Worm (Caenorhabditis elegans) whole organism, mixed stage, embryonic: Measurements from ENCODE around the gene mrpl-18.

ENCODE experiments used
- M03D4.4 ChIP-seq: sonication (generic microtip); optimal IDR thresholded peaks from 2 replicates; lab custom pipeline; 2017; ENCODE audit warnings: mild to moderate bottlenecking, missing genetic modification characterization, missing compliant biosample characterization
- bed-3 ChIP-seq: fragments of 200-800 bp; sonication (Bioruptor generic); optimal IDR thresholded peaks from 3 replicates; lab custom pipeline; 2018; ENCODE audit warnings: mild to moderate bottlenecking, missing genetic modification characterization, moderate library complexity, missing compliant biosample characterization
- blmp-1 ChIP-seq: fragments of 150-350 bp; optimal IDR thresholded peaks from 2 replicates; lab custom pipeline; 2014; ENCODE audit warnings: missing biosample characterization, missing genetic modification characterization
- ceh-39 ChIP-seq: fragments of 150-350 bp; optimal IDR thresholded peaks from 2 replicates; lab custom pipeline; 2014; ENCODE audit warnings: missing biosample characterization, missing genetic modification characterization
- ceh-43 ChIP-seq: fragments of 200-800 bp; sonication (Bioruptor generic); optimal IDR thresholded peaks from 2 replicates; lab custom pipeline; 2018; ENCODE audit warnings: mild to moderate bottlenecking, missing genetic modification characterization, moderate library complexity, missing compliant biosample characterization
- ceh-83 ChIP-seq: fragments of 200-800 bp; sonication (Bioruptor generic); optimal IDR thresholded peaks from 2 replicates; lab custom pipeline; 2018; ENCODE audit warnings: mild to moderate bottlenecking, missing genetic modification characterization, missing compliant biosample characterization
- ces-1 ChIP-seq: fragments of 150-350 bp; optimal IDR thresholded peaks from 2 replicates; lab custom pipeline; 2014; ENCODE audit warnings: missing biosample characterization, missing genetic modification reagents, missing genetic modification characterization
- cnd-1 ChIP-seq: fragments of 200-800 bp; sonication (Bioruptor generic); optimal IDR thresholded peaks from 2 replicates; lab custom pipeline; 2018; ENCODE audit warnings: mild to moderate bottlenecking, missing genetic modification characterization, missing compliant biosample characterization
- drap-1 ChIP-seq: fragments of 200-800 bp; sonication (Bioruptor generic); optimal IDR thresholded peaks from 3 replicates; lab custom pipeline; 2018; ENCODE audit warnings: mild to moderate bottlenecking, missing genetic modification characterization, missing compliant biosample characterization
- elt-1 ChIP-seq: sonication (generic microtip); optimal IDR thresholded peaks from 2 replicates; lab custom pipeline; 2017; ENCODE audit warnings: missing genetic modification characterization, mild to moderate bottlenecking, missing compliant biosample characterization, antibody characterized with exemption, moderate library complexity, borderline replicate concordance; ENCODE audit not compliant: insufficient read depth
- elt-3 ChIP-seq: fragments of 150-350 bp; optimal IDR thresholded peaks from 2 replicates; lab custom pipeline; 2014; ENCODE audit warnings: missing biosample characterization, missing genetic modification characterization
- flh-1 ChIP-seq: fragments of 200-800 bp; sonication (Bioruptor generic); optimal IDR thresholded peaks from 2 replicates; lab custom pipeline; 2018; ENCODE audit warnings: mild to moderate bottlenecking, missing genetic modification characterization, moderate library complexity, missing compliant biosample characterization
- ham-2 ChIP-seq: fragments of 200-800 bp; sonication (Bioruptor generic); optimal IDR thresholded peaks from 2 replicates; lab custom pipeline; 2018; ENCODE audit warnings: mild to moderate bottlenecking, missing genetic modification characterization, missing compliant biosample characterization
- hlh-1 ChIP-seq: fragments of 150-350 bp; optimal IDR thresholded peaks from 2 replicates; lab custom pipeline; 2014; ENCODE audit warnings: missing biosample characterization, missing genetic modification reagents, missing genetic modification characterization
- lin-13 ChIP-seq: fragments of 150-350 bp; optimal IDR thresholded peaks from 2 replicates; lab custom pipeline; 2014; ENCODE audit warnings: missing biosample characterization, missing genetic modification characterization
- lin-32 ChIP-seq: fragments of 200-800 bp; sonication (Bioruptor generic); optimal IDR thresholded peaks from 2 replicates; lab custom pipeline; 2018; ENCODE audit warnings: mild to moderate bottlenecking, missing genetic modification characterization, missing compliant biosample characterization
- lsy-2 ChIP-seq: fragments of 150-350 bp; optimal IDR thresholded peaks from 2 replicates; lab custom pipeline; 2014; ENCODE audit warnings: missing biosample characterization, missing genetic modification characterization
- mab-5 ChIP-seq: fragments of 150-350 bp; optimal IDR thresholded peaks from 2 replicates; lab custom pipeline; 2014; ENCODE audit warnings: missing biosample characterization, missing genetic modification characterization
- mep-1 ChIP-seq: fragments of 150-350 bp; optimal IDR thresholded peaks from 2 replicates; lab custom pipeline; 2017; ENCODE audit warnings: missing biosample characterization, missing genetic modification reagents, missing genetic modification characterization, inconsistent platforms
- mls-2 ChIP-seq: sonication (generic microtip); optimal IDR thresholded peaks from 2 replicates; lab custom pipeline; 2016; ENCODE audit warnings: mild to moderate bottlenecking, missing genetic modification characterization, moderate library complexity, missing compliant biosample characterization
- nhr-12 ChIP-seq: fragments of 150-350 bp; optimal IDR thresholded peaks from 2 replicates; lab custom pipeline; 2014; ENCODE audit warnings: missing biosample characterization, missing genetic modification characterization
- nhr-2 ChIP-seq: fragments of 150-350 bp; optimal IDR thresholded peaks from 2 replicates; lab custom pipeline; 2014; ENCODE audit warnings: missing biosample characterization, missing genetic modification characterization
- nhr-237 ChIP-seq: fragments of 150-350 bp; optimal IDR thresholded peaks from 2 replicates; lab custom pipeline; 2014; ENCODE audit warnings: missing biosample characterization, missing genetic modification characterization
- nhr-28 ChIP-seq: fragments of 150-350 bp; optimal IDR thresholded peaks from 2 replicates; lab custom pipeline; 2014; ENCODE audit warnings: missing biosample characterization, missing genetic modification characterization
- nhr-76 ChIP-seq: sonication (generic microtip); optimal IDR thresholded peaks from 2 replicates; lab custom pipeline; 2017; ENCODE audit warnings: missing biosample characterization, missing genetic modification characterization
- pha-4 ChIP-seq: fragments of 150-350 bp; optimal IDR thresholded peaks from 2 replicates; lab custom pipeline; 2018; ENCODE audit warnings: missing biosample characterization, missing genetic modification reagents, missing genetic modification characterization
- sem-2 ChIP-seq: fragments of 200-800 bp; sonication (Bioruptor generic); optimal IDR thresholded peaks from 2 replicates; lab custom pipeline; 2018; ENCODE audit warnings: mild to moderate bottlenecking, missing genetic modification characterization, missing compliant biosample characterization
- snpc-4 ChIP-seq: fragments of 150-350 bp; optimal IDR thresholded peaks from 2 replicates; lab custom pipeline; 2014; ENCODE audit warnings: missing biosample characterization, missing genetic modification characterization
- sptf-1 ChIP-seq: sonication (generic microtip); optimal IDR thresholded peaks from 2 replicates; lab custom pipeline; 2017; ENCODE audit warnings: mild to moderate bottlenecking, missing genetic modification characterization, moderate library complexity, missing compliant biosample characterization
- tbx-8 ChIP-seq: fragments of 200-800 bp; sonication (Bioruptor generic); optimal IDR thresholded peaks from 2 replicates; lab custom pipeline; 2018; ENCODE audit warnings: mild to moderate bottlenecking, missing genetic modification characterization, moderate library complexity, missing compliant biosample characterization
- unc-120 ChIP-seq: sonication (generic microtip); optimal IDR thresholded peaks from 2 replicates; lab custom pipeline; 2017; ENCODE audit warnings: missing genetic modification characterization, missing compliant biosample characterization; ENCODE audit not compliant: poor library complexity, severe bottlenecking
- unc-39 ChIP-seq: fragments of 150-350 bp; optimal IDR thresholded peaks from 2 replicates; lab custom pipeline; 2014; ENCODE audit warnings: missing biosample characterization, missing genetic modification characterization
- unc-62 ChIP-seq: fragments of 150-350 bp; optimal IDR thresholded peaks from 2 replicates; lab custom pipeline; 2014; ENCODE audit warnings: missing biosample characterization, missing genetic modification reagents, missing genetic modification characterization
- zip-8 ChIP-seq: fragments of 150-350 bp; optimal IDR thresholded peaks from 2 replicates; lab custom pipeline; 2014; ENCODE audit warnings: missing biosample characterization, missing genetic modification characterization
- ztf-11 ChIP-seq: fragments of 150-350 bp; optimal IDR thresholded peaks from 2 replicates; lab custom pipeline; 2014; ENCODE audit warnings: missing biosample characterization, missing genetic modification characterization

The mrpl-18 gene

ce11 chrIII:8161238-8161637 is 16.4 kb downstream of the mrpl-18 start, which contains the start of gene inpp-5K:
Gene inpp-5K, minus strand, starts transcription at chrIII:8161338.
- no peak for TF ChIP-seq flh-1
- no peak for TF ChIP-seq lsy-2 (tag; lab: Kevin White, UChicago)
- no peak for TF ChIP-seq nhr-237 (tag; lab: Kevin White, UChicago)
- TF ChIP-seq tbx-8 (GFP tag; lab: Kevin White, UChicago): no peak
- no peak for TF ChIP-seq ceh-83 (GFP tag; lab: Kevin White, UChicago)
- TF ChIP-seq mls-2 (tag; lab: Kevin White, UChicago): no peak
- TF ChIP-seq blmp-1 (tag; lab: Kevin White, UChicago): no peak
- no peak for TF ChIP-seq bed-3
- TF ChIP-seq hlh-1 (tag; lab: Kevin White, UChicago): no peak
- no peak for TF ChIP-seq ces-1 (GFP tag; lab: Kevin White, UChicago)
- no peak for TF ChIP-seq elt-3 (tag; lab: Kevin White, UChicago)
- TF ChIP-seq cnd-1: no peak
- TF ChIP-seq zip-8 (tag; lab: Kevin White, UChicago): no peak

ce11 chrIII:8163283-8163682 is 18.5 kb downstream of the mrpl-18 start, which contains the start of gene bath-42:
Gene bath-42, minus strand, starts transcription at chrIII:8163383.
- no peak for TF ChIP-seq pha-4 (tag; lab: Kevin White, UChicago)
- no peak for TF ChIP-seq bed-3
- no peak for TF ChIP-seq lsy-2 (tag; lab: Kevin White, UChicago)
- no peak for TF ChIP-seq nhr-237 (tag; lab: Kevin White, UChicago)
- TF ChIP-seq nhr-76 (tag; lab: Kevin White, UChicago): no peak
- no peak for TF ChIP-seq elt-3 (tag; lab: Kevin White, UChicago)

ce11 chrIII:8163788-8164423 is 19.1 kb downstream of the mrpl-18 start, which contains the start of gene prp-8:
Gene prp-8, plus strand, starts transcription at chrIII:8164373.
- TF ChIP-seq ces-1 (GFP tag; lab: Kevin White, UChicago) (no peak), M03D4.4 (tag; lab: Kevin White, UChicago) (peak; percentile 18), unc-39 (no peak), ceh-39 (tag; lab: Kevin White, UChicago) (peak; percentile 94), lsy-2 (tag; lab: Kevin White, UChicago) (peak; percentile 97), unc-62 (no peak), sem-2 (GFP tag; lab: Kevin White, UChicago) (no peak), unc-120 (tag; lab: Kevin White, UChicago) (peak; percentile 45), pha-4 (tag; lab: Kevin White, UChicago) (peak; percentile 84), ham-2 (GFP tag; lab: Kevin White, UChicago) (no peak), cnd-1 (peak; percentile 50), drap-1 (GFP tag; lab: Kevin White, UChicago) (peak; percentile 17), elt-1 (tag; lab: Kevin White, UChicago) (peak; percentile 38), mls-2 (tag; lab: Kevin White, UChicago) (no peak), nhr-76 (tag; lab: Kevin White, UChicago) (no peak), nhr-12 (no peak), ceh-83 (GFP tag; lab: Kevin White, UChicago) (no peak), mep-1 (tag; lab: Kevin White, UChicago) (peak; percentile 87), sptf-1 (tag; lab: Kevin White, UChicago) (peak; percentile 68), elt-3 (tag; lab: Kevin White, UChicago) (no peak), nhr-237 (tag; lab: Kevin White, UChicago) (no peak), lin-32 (GFP tag; lab: Kevin White, UChicago) (no peak), zip-8 (tag; lab: Kevin White, UChicago) (no peak), flh-1 (no peak), ceh-43 (peak; percentile 25), blmp-1 (tag; lab: Kevin White, UChicago) (no peak), hlh-1 (tag; lab: Kevin White, UChicago) (peak; percentile 43), ztf-11 (tag; lab: Kevin White, UChicago) (no peak), bed-3 (no peak), nhr-28 (tag; lab: Kevin White, UChicago) (no peak), snpc-4 (tag; lab: Kevin White, UChicago) (no peak), mab-5 (tag; lab: Kevin White, UChicago) (no peak), tbx-8 (GFP tag; lab: Kevin White, UChicago) (no peak), nhr-2 (no peak), lin-13 (tag; lab: Kevin White, UChicago) (peak; percentile 86)
